Worm (Caenorhabditis elegans): ENCODE data around the gene F20D6.2.

The F20D6.2 gene

ce11 chrV:8170300-8170699 is 15.5 kb upstream of the F20D6.2 start:
- TF ChIP-seq nhr-25 (tag; optimal IDR thresholded peaks at IDR 0.05) (no peak), tbx-2 (tag; optimal IDR thresholded peaks at IDR 0.05) (no peak), daf-12 (tag; optimal IDR thresholded peaks at IDR 0.05) (no peak), nhr-23 (tag; optimal IDR thresholded peaks at IDR 0.05) (no peak), elt-1 (tag; optimal IDR thresholded peaks at IDR 0.05) (no peak), aly-2 (tag; optimal IDR thresholded peaks at IDR 0.05) (no peak), lin-39 (tag; optimal IDR thresholded peaks at IDR 0.05) (no peak), nfya-1 (tag; optimal IDR thresholded peaks at IDR 0.05; ENCODE audit: insufficient read depth) (no peak), nhr-12 (tag; optimal IDR thresholded peaks at IDR 0.05) (no peak)

- TF ChIP-seq R02D3.7 (tag; optimal IDR thresholded peaks at IDR 0.05) (no peak), pha-4 (tag; optimal IDR thresholded peaks at IDR 0.05) (no peak), nhr-237 (tag; optimal IDR thresholded peaks at IDR 0.05) (no peak)
These were observed 14.1 kb upstream of the F20D6.2 start for ce11 chrV:8171688-8172087.

ce11 chrV:8177349-8177748 is 8.5 kb upstream of the F20D6.2 start, which contains the start of gene F20D6.9:
TSS of gene F20D6.9 (minus strand) at chrV:8177449.
- no peak for TF ChIP-seq sea-2 (GFP tag; optimal IDR thresholded peaks at IDR 0.05)
- no peak for TF ChIP-seq hmg-11 (tag; optimal IDR thresholded peaks at IDR 0.05)
- no peak for TF ChIP-seq nhr-12 (tag; optimal IDR thresholded peaks at IDR 0.05)
- TF ChIP-seq elt-1 (tag; optimal IDR thresholded peaks at IDR 0.05), result no peak
- TF ChIP-seq ZK546.5 (tag; optimal IDR thresholded peaks at IDR 0.05), result no peak
- no peak for TF ChIP-seq elt-3 (tag; optimal IDR thresholded peaks at IDR 0.05)
- TF ChIP-seq nfya-1 (tag; optimal IDR thresholded peaks at IDR 0.05; ENCODE audit: insufficient read depth), result no peak
- no peak for TF ChIP-seq ceh-82 (tag; optimal IDR thresholded peaks at IDR 0.05)
- TF ChIP-seq nhr-11 (tag; optimal IDR thresholded peaks at IDR 0.05), result no peak
- TF ChIP-seq mml-1 (tag; optimal IDR thresholded peaks at IDR 0.05), result no peak
- no peak for TF ChIP-seq nhr-25 (tag; optimal IDR thresholded peaks at IDR 0.05)
- no peak for TF ChIP-seq mdl-1 (tag; optimal IDR thresholded peaks at IDR 0.05)
- TF ChIP-seq daf-12 (tag; optimal IDR thresholded peaks at IDR 0.05), result no peak
- no peak for TF ChIP-seq fkh-10 (GFP tag; optimal IDR thresholded peaks at IDR 0.05)
- TF ChIP-seq fkh-2 (tag; optimal IDR thresholded peaks at IDR 0.05), result no peak

- TF ChIP-seq unc-39 (tag; optimal IDR thresholded peaks at IDR 0.05) (no peak), lin-39 (tag; optimal IDR thresholded peaks at IDR 0.05) (no peak), nhr-12 (tag; optimal IDR thresholded peaks at IDR 0.05) (no peak), nhr-43 (tag; optimal IDR thresholded peaks at IDR 0.05; ENCODE audit: poor library complexity, severe bottlenecking) (no peak), nhr-23 (tag; optimal IDR thresholded peaks at IDR 0.05) (no peak), elt-2 (tag; optimal IDR thresholded peaks at IDR 0.05) (no peak)
These were observed 7.6 kb upstream of the F20D6.2 start for ce11 chrV:8178279-8178678.

- TF ChIP-seq hmg-11 (tag; optimal IDR thresholded peaks at IDR 0.05), result peak; percentile 16
- TF ChIP-seq fkh-2 (tag; optimal IDR thresholded peaks at IDR 0.05), result no peak
- no peak for TF ChIP-seq ceh-82 (tag; optimal IDR thresholded peaks at IDR 0.05)
- peak; percentile 21 for TF ChIP-seq elt-2 (tag; optimal IDR thresholded peaks at IDR 0.05)
- TF ChIP-seq nhr-23 (tag; optimal IDR thresholded peaks at IDR 0.05), result peak; percentile 38
- no peak for TF ChIP-seq egl-27 (tag; optimal IDR thresholded peaks at IDR 0.05)
- TF ChIP-seq ztf-4 (tag; optimal IDR thresholded peaks at IDR 0.05), result no peak
- peak; percentile 41 for TF ChIP-seq nfya-1 (tag; optimal IDR thresholded peaks at IDR 0.05; ENCODE audit: insufficient read depth)
- no peak for TF ChIP-seq ceh-28 (tag; optimal IDR thresholded peaks at IDR 0.05)
- peak; percentile 81 for TF ChIP-seq pha-4 (tag; optimal IDR thresholded peaks at IDR 0.05)
- no peak for TF ChIP-seq lin-39 (tag; optimal IDR thresholded peaks at IDR 0.05)
- TF ChIP-seq nhr-67 (tag; optimal IDR thresholded peaks at IDR 0.05), result no peak
- TF ChIP-seq nhr-28 (tag; optimal IDR thresholded peaks at IDR 0.05), result no peak
- no peak for TF ChIP-seq elt-3 (tag; optimal IDR thresholded peaks at IDR 0.05)
- no peak for TF ChIP-seq unc-62 (GFP tag; optimal IDR thresholded peaks at IDR 0.05)
These were observed 6.8 kb upstream of the F20D6.2 start, which contains the start of gene srp-7 for ce11 chrV:8178914-8179542. TSS of gene srp-7 (plus strand) at chrV:8179126.

ce11 chrV:8183384-8183783 is 2.5 kb upstream of the F20D6.2 start, which contains the start of gene srp-8:
TSS of gene srp-8 (plus strand) at chrV:8183684.
- TF ChIP-seq ceh-82 (tag; optimal IDR thresholded peaks at IDR 0.05) (no peak), ama-1 (optimal IDR thresholded peaks at IDR 0.05) (no peak), unc-62 (GFP tag; optimal IDR thresholded peaks at IDR 0.05) (no peak)

Data from whole organism, L3 larva.